Worm (Caenorhabditis elegans): ENCODE measurements around the gene msi-1.

The msi-1 gene

DNA sequence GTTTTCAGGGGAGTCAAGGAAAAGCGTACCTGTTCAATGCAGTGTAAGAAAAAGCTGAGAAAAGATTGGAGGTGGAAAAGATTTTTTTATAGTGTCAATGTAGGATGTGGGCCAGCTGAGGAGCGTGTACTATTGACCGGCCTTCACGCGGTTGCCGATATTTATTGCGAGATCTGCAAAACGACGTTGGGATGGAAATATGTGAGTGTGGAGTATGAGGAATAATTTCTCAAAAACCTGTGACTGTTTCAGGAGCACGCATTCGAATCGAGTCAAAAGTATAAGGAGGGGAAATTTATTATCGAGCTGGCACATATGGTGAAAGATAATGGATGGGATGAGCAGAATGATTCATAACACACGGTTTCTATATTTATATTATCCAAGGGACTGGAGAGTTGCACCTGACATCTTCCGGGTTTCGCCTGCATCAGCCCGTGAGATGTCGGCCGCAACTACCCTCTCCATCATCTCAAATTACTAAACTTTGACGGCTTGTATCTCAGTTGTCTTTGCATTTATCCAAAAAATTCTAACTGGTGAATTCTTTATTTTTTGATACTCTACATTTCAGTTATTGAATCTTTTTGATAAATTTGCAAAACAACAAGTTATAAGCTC, 19.0 kb downstream of the msi-1 start:
- TF ChIP-seq nhr-43 (tag; optimal IDR thresholded peaks at IDR 0.05; ENCODE audit: poor library complexity, severe bottlenecking) = no peak
- TF ChIP-seq elt-2 (tag; optimal IDR thresholded peaks at IDR 0.05) = no peak
- peak; percentile 72 for TF ChIP-seq snpc-4 (tag; optimal IDR thresholded peaks at IDR 0.05)
- peak; percentile 69 for TF ChIP-seq ama-1 (optimal IDR thresholded peaks at IDR 0.05)
- peak; percentile 8 for TF ChIP-seq egl-5 (tag; optimal IDR thresholded peaks at IDR 0.05)

ce11 chrIII:3956293-3956692, 19.9 kb downstream of the msi-1 start, which contains the start of gene F37A8.5:
F37A8.5 (plus strand) TSS chrIII:3956624.
- TF ChIP-seq nhr-77 (tag; optimal IDR thresholded peaks at IDR 0.05) (no peak), unc-39 (tag; optimal IDR thresholded peaks at IDR 0.05) (no peak), ztf-4 (tag; optimal IDR thresholded peaks at IDR 0.05) (no peak), ceh-16 (tag; optimal IDR thresholded peaks at IDR 0.05) (no peak), aly-2 (tag; optimal IDR thresholded peaks at IDR 0.05) (no peak), nhr-11 (tag; optimal IDR thresholded peaks at IDR 0.05) (no peak), mml-1 (tag; optimal IDR thresholded peaks at IDR 0.05) (no peak), lin-15B (tag; optimal IDR thresholded peaks at IDR 0.05) (no peak), mdl-1 (tag; optimal IDR thresholded peaks at IDR 0.05) (no peak), egl-27 (tag; optimal IDR thresholded peaks at IDR 0.05) (no peak), jun-1 (tag; optimal IDR thresholded peaks at IDR 0.05) (no peak), nhr-12 (tag; optimal IDR thresholded peaks at IDR 0.05) (no peak), nhr-67 (tag; optimal IDR thresholded peaks at IDR 0.05) (no peak), egl-5 (tag; optimal IDR thresholded peaks at IDR 0.05) (no peak)

ce11 chrIII:3955674-3956073, 20.5 kb downstream of the msi-1 start:
- TF ChIP-seq ztf-11 (tag; optimal IDR thresholded peaks at IDR 0.05) = no peak
- TF ChIP-seq nhr-12 (tag; optimal IDR thresholded peaks at IDR 0.05) = no peak
- TF ChIP-seq egl-5 (tag; optimal IDR thresholded peaks at IDR 0.05) = peak; percentile 74
- TF ChIP-seq elt-3 (tag; optimal IDR thresholded peaks at IDR 0.05) = no peak
- peak; percentile 24 for TF ChIP-seq lin-15B (tag; optimal IDR thresholded peaks at IDR 0.05)
- TF ChIP-seq lin-39 (tag; optimal IDR thresholded peaks at IDR 0.05) = peak; percentile 44
- peak; percentile 8 for TF ChIP-seq nhr-25 (tag; optimal IDR thresholded peaks at IDR 0.05)
- peak; percentile 20 for TF ChIP-seq hmg-11 (tag; optimal IDR thresholded peaks at IDR 0.05)
- peak; percentile 17 for TF ChIP-seq snpc-4 (tag; optimal IDR thresholded peaks at IDR 0.05)
- no peak for TF ChIP-seq tbx-2 (tag; optimal IDR thresholded peaks at IDR 0.05)
- TF ChIP-seq ama-1 (optimal IDR thresholded peaks at IDR 0.05) = peak; percentile 65
- TF ChIP-seq pqm-1 (tag; optimal IDR thresholded peaks at IDR 0.05) = no peak
- peak; percentile 84 for TF ChIP-seq nfya-1 (tag; optimal IDR thresholded peaks at IDR 0.05; ENCODE audit: insufficient read depth)

DNA sequence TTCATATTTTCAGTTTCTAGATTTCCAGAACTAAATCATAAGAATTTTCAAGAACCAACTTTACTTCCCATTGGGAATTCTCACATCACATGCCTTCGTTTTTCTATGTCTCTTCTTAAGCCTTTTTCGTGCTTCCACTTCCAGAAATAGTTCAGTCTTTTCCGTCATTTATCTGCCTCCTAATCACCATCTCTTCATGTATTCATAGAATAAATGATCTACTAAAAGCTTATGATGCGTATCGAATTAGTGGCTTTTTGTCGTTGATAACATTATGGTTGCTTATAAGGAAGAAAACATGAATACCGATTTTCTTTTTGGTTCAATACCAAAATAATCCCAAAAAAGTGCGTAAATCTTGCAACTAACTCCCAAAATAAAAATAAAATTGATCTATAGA, 21.4 kb downstream of the msi-1 start:
- TF ChIP-seq aly-2 (tag; optimal IDR thresholded peaks at IDR 0.05) = no peak
- TF ChIP-seq nhr-43 (tag; optimal IDR thresholded peaks at IDR 0.05; ENCODE audit: poor library complexity, severe bottlenecking) = no peak
- TF ChIP-seq nhr-77 (tag; optimal IDR thresholded peaks at IDR 0.05) = no peak
- no peak for TF ChIP-seq ztf-11 (tag; optimal IDR thresholded peaks at IDR 0.05)
- no peak for TF ChIP-seq eor-1 (tag; optimal IDR thresholded peaks at IDR 0.05)
- TF ChIP-seq ceh-28 (tag; optimal IDR thresholded peaks at IDR 0.05) = no peak
- TF ChIP-seq ceh-82 (tag; optimal IDR thresholded peaks at IDR 0.05) = no peak
- TF ChIP-seq lsy-12 (tag; optimal IDR thresholded peaks at IDR 0.05) = no peak
- no peak for TF ChIP-seq lin-39 (tag; optimal IDR thresholded peaks at IDR 0.05)
- no peak for TF ChIP-seq skn-1 (tag; optimal IDR thresholded peaks at IDR 0.05)
- no peak for TF ChIP-seq nhr-25 (tag; optimal IDR thresholded peaks at IDR 0.05)
- TF ChIP-seq nfya-1 (tag; optimal IDR thresholded peaks at IDR 0.05; ENCODE audit: insufficient read depth) = no peak
- TF ChIP-seq nhr-28 (tag; optimal IDR thresholded peaks at IDR 0.05) = no peak
- no peak for TF ChIP-seq sea-2 (GFP tag; optimal IDR thresholded peaks at IDR 0.05)

DNA sequence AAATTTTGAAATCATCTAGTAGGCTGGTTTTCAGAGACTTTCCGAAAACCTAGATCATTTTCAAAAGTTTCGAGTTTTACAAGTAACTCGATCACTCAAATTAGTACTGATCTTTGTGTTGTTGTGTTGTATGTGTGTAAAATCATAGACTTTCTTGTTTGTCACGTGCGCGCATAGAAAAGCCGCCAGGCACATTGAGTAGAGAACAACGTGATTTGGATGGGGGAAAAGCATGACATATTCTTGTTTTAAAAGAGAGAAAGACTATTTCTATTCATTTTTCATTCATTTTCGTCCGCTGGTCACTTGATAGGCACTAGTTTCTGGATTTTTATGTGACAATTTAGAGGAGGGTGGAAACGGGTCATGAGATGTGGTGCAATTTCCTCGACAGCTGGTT, 22.0 kb downstream of the msi-1 start:
- TF ChIP-seq nhr-11 (tag; optimal IDR thresholded peaks at IDR 0.05) (peak; percentile 42), nhr-23 (tag; optimal IDR thresholded peaks at IDR 0.05) (peak; percentile 19), elt-2 (tag; optimal IDR thresholded peaks at IDR 0.05) (no peak), ceh-16 (tag; optimal IDR thresholded peaks at IDR 0.05) (no peak), nfya-1 (tag; optimal IDR thresholded peaks at IDR 0.05; ENCODE audit: insufficient read depth) (peak; percentile 43), lin-39 (tag; optimal IDR thresholded peaks at IDR 0.05) (no peak), pha-4 (tag; optimal IDR thresholded peaks at IDR 0.05) (peak; percentile 45), egl-5 (tag; optimal IDR thresholded peaks at IDR 0.05) (peak; percentile 65), mdl-1 (tag; optimal IDR thresholded peaks at IDR 0.05) (peak; percentile 24), ceh-28 (tag; optimal IDR thresholded peaks at IDR 0.05) (no peak), jun-1 (tag; optimal IDR thresholded peaks at IDR 0.05) (no peak), ZK546.5 (tag; optimal IDR thresholded peaks at IDR 0.05) (no peak), nhr-12 (tag; optimal IDR thresholded peaks at IDR 0.05) (no peak), nhr-43 (tag; optimal IDR thresholded peaks at IDR 0.05; ENCODE audit: poor library complexity, severe bottlenecking) (peak; percentile 63), elt-3 (tag; optimal IDR thresholded peaks at IDR 0.05) (no peak), nhr-25 (tag; optimal IDR thresholded peaks at IDR 0.05) (no peak), nhr-28 (tag; optimal IDR thresholded peaks at IDR 0.05) (no peak), nhr-76 (tag; optimal IDR thresholded peaks at IDR 0.05) (no peak)

Measured in whole organism, L3 larva.